Fruit fly (Drosophila melanogaster): ENCODE results near the gene CG2100.

CG2100 gene

DNA sequence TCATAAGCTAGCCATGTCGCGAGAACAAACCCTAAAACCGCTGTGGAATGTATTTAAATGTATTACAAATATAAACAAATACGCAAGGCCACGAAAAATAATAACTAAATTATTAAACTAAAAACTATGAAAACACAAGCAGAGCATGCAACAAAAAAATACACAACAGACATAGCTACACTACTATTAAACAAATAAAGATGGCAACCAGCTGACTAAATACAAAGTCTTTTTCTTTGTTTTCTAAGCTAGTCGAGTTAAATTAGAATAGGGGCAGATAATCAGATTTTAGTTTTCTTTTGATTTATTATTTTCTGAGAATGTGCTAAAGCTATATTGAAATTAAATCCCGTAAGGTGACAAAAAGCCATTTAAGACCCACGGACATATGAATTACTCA, 10.5 kb upstream of the CG2100 start (continued):
- no peak for TF ChIP-seq ERR (GFP tag; optimal IDR thresholded peaks at IDR 0.05)
- no peak for TF ChIP-seq mld (GFP tag; IDR thresholded peaks at IDR 0.05; ENCODE audit: partially characterized antibody)
- no peak for TF ChIP-seq trem (tag; optimal IDR thresholded peaks at IDR 0.05)
- TF ChIP-seq CG10979 (tag; optimal IDR thresholded peaks at IDR 0.05), result no peak
- TF ChIP-seq CG7786 (GFP tag; optimal IDR thresholded peaks at IDR 0.05), result no peak
- TF ChIP-seq CG3163 (GFP tag; optimal IDR thresholded peaks at IDR 0.05), result no peak
- TF ChIP-seq pzg (GFP tag; optimal IDR thresholded peaks at IDR 0.05), result no peak
- TF ChIP-seq CG32532 (GFP tag; IDR thresholded peaks at IDR 0.05), result no peak
- TF ChIP-seq HLH3B (GFP tag; IDR thresholded peaks at IDR 0.05), result no peak
- peak; percentile 6 for TF ChIP-seq CG4854 (GFP tag; optimal IDR thresholded peaks at IDR 0.05)
- no peak for TF ChIP-seq CG7372 (GFP tag; IDR thresholded peaks at IDR 0.05)
- TF ChIP-seq Dfd (GFP tag; optimal IDR thresholded peaks at IDR 0.05), result no peak
- TF ChIP-seq vvl (GFP tag; IDR thresholded peaks at IDR 0.05), result no peak
- TF ChIP-seq ab (GFP tag; optimal IDR thresholded peaks at IDR 0.05), result no peak
- no peak for TF ChIP-seq CG12155 (GFP tag; optimal IDR thresholded peaks at IDR 0.05)
- no peak for TF ChIP-seq pnt (GFP tag; optimal IDR thresholded peaks at IDR 0.05)
- TF ChIP-seq h (optimal IDR thresholded peaks at IDR 0.05), result no peak
- TF ChIP-seq Pdp1 (GFP tag; optimal IDR thresholded peaks at IDR 0.05), result no peak
- no peak for TF ChIP-seq hb (GFP tag; IDR thresholded peaks at IDR 0.05; ENCODE audit: partially characterized antibody)
- no peak for TF ChIP-seq abd-A (tag; optimal IDR thresholded peaks at IDR 0.05)
- no peak for TF ChIP-seq Hr51 (GFP tag; optimal IDR thresholded peaks at IDR 0.05)
- TF ChIP-seq Dek (tag; optimal IDR thresholded peaks at IDR 0.05), result peak; percentile 42
- no peak for TF ChIP-seq CG6272 (GFP tag; IDR thresholded peaks at IDR 0.05)
- no peak for TF ChIP-seq dan (GFP tag; IDR thresholded peaks at IDR 0.05)
- no peak for TF ChIP-seq Hr3 (GFP tag; optimal IDR thresholded peaks at IDR 0.05)
- peak; percentile 81 for TF ChIP-seq CG6813 (GFP tag; optimal IDR thresholded peaks at IDR 0.05)
- TF ChIP-seq CG5245 (GFP tag; optimal IDR thresholded peaks at IDR 0.05), result no peak
- no peak for TF ChIP-seq CG8765 (GFP tag; IDR thresholded peaks at IDR 0.05)
- TF ChIP-seq salm (tag; optimal IDR thresholded peaks at IDR 0.05), result no peak
- TF ChIP-seq bigmax (GFP tag; optimal IDR thresholded peaks at IDR 0.05), result no peak
- TF ChIP-seq gsb (GFP tag; IDR thresholded peaks at IDR 0.05), result no peak
- peak; percentile 44 for TF ChIP-seq CG7556 (GFP tag; optimal IDR thresholded peaks at IDR 0.05)
- no peak for TF ChIP-seq knrl (GFP tag; IDR thresholded peaks at IDR 0.05; ENCODE audit: partially characterized antibody)
- TF ChIP-seq sna (GFP tag; IDR thresholded peaks at IDR 0.05; ENCODE audit: partially characterized antibody), result no peak
- TF ChIP-seq CG4820 (GFP tag; optimal IDR thresholded peaks at IDR 0.05), result no peak
- TF ChIP-seq ATbp (GFP tag; optimal IDR thresholded peaks at IDR 0.05), result peak; percentile 78
- TF ChIP-seq HLHmδ (GFP tag; optimal IDR thresholded peaks at IDR 0.05), result no peak
- TF ChIP-seq Gsc (GFP tag; IDR thresholded peaks at IDR 0.05), result no peak
- no peak for TF ChIP-seq chm (GFP tag; IDR thresholded peaks at IDR 0.05)
- no peak for TF ChIP-seq oc (tag; optimal IDR thresholded peaks at IDR 0.05)
- no peak for TF ChIP-seq CG15011 (GFP tag; optimal IDR thresholded peaks at IDR 0.05)
- TF ChIP-seq GATAe (GFP tag; conservative IDR thresholded peaks at IDR 0.05), result no peak
- TF ChIP-seq CG6765 (GFP tag; optimal IDR thresholded peaks at IDR 0.05), result peak; percentile 64
- TF ChIP-seq CG2889 (GFP tag; IDR thresholded peaks at IDR 0.05), result no peak
- TF ChIP-seq CG9797 (GFP tag; optimal IDR thresholded peaks at IDR 0.05), result no peak
- no peak for TF ChIP-seq CG6791 (GFP tag; IDR thresholded peaks at IDR 0.05; ENCODE audit: partially characterized antibody)
- TF ChIP-seq Doc2 (GFP tag; IDR thresholded peaks at IDR 0.05), result no peak
- TF ChIP-seq Ssrp (tag; optimal IDR thresholded peaks at IDR 0.05), result no peak
- no peak for TF ChIP-seq CG12236 (GFP tag; optimal IDR thresholded peaks at IDR 0.05)
- no peak for TF ChIP-seq MBD-R2 (GFP tag; IDR thresholded peaks at IDR 0.05)
- TF ChIP-seq CG15269 (tag; optimal IDR thresholded peaks at IDR 0.05), result no peak
- TF ChIP-seq CG1603 (tag; optimal IDR thresholded peaks at IDR 0.05), result no peak

All from whole organism, embryonic.